Fruit fly (Drosophila melanogaster): ENCODE results near the gene zen.

DNA sequence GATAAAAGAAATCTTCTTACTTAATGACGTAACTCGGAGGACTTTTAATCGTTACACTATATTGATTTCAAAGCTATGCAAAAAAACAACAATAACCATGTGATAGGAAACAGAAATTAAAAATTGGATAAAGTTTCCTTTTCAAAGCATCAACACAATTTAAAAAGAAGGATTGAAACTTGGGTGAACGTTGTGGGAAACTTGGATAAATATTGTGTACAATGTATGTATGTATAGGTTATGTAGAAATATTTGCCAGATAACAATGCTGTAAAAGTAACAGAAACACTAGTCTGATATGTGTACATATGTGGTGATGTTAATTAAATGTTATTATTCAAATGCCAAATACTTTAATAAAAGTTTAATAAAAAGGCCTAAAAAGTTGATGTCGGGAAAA, 47.7 kb downstream of the zen start:
- TF ChIP-seq CG8478 (optimal IDR thresholded peaks at IDR 0.05): no peak
- TF ChIP-seq CTCF (optimal IDR thresholded peaks at IDR 0.05): peak; percentile 49 to 69

Measured in S2 (cell line).